Worm (Caenorhabditis elegans): ENCODE results near the gene mig-22.

Gene mig-22

DNA sequence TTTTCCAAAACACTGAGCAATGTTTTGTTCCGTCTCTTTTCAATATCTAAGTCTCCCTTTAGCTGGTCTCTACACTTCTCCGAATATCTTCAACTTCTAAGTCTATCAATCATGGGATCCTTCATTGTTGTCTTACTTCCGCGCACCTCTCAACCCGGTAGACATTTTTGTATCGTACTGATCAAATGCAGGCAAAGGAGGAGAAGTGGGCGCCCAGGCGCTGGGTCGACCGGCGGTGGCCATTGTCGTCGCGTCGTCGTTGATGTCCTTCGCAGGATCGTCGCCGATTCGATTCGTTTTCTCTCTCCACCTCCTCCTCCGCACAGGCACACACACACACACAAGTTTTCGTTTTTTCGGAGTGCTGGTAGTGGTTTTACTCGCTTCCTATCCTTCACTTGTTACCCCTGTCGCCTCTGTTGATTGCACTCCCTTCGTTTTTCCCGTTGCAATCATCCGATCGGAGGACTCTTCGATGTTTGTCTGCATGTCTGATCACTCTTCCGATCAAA lies 34.3 kb upstream of the mig-22 start (continued):
- TF ChIP-seq Y116A8C.19 (tag; optimal IDR thresholded peaks at IDR 0.05; ENCODE audit: borderline replicate concordance) (no peak), nhr-71 (tag; optimal IDR thresholded peaks at IDR 0.05) (no peak), unc-130 (tag; optimal IDR thresholded peaks at IDR 0.05) (peak; percentile 49), nhr-90 (tag; optimal IDR thresholded peaks at IDR 0.05; ENCODE audit: poor library complexity) (no peak), nhr-12 (tag; optimal IDR thresholded peaks at IDR 0.05) (no peak), irx-1 (tag; optimal IDR thresholded peaks at IDR 0.05) (no peak)

DNA sequence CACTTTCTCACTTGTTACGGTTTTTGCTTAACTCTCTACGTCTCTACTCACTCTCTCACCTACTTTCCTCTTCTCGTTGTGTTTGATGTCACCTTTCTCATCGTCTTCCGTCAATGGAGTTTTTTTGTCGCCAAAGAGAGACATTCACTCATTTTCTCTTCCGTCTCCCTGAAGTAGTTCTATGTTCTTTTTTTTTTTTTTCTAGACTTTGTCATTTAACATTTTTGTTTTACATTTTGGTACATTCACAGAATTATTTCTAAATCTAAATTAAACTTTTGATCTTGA lies 33.6 kb upstream of the mig-22 start:
- TF ChIP-seq efl-1 (optimal IDR thresholded peaks at IDR 0.05) (no peak), efl-1 (GFP tag; optimal IDR thresholded peaks at IDR 0.05 in 1 of 2) (peak in 1 of 2 experiments; percentile 92), ceh-82 (tag; optimal IDR thresholded peaks at IDR 0.05) (peak in 1 of 3 experiments; percentile 1), blmp-1 (tag; optimal IDR thresholded peaks at IDR 0.05) (peak; percentile 86), ceh-90 (tag; optimal IDR thresholded peaks at IDR 0.05) (no peak), nhr-85 (tag) (peak; percentile 17)

- TF ChIP-seq nhr-76 (tag; optimal IDR thresholded peaks at IDR 0.05) = peak; percentile 32
- TF ChIP-seq xbp-1 (tag; optimal IDR thresholded peaks at IDR 0.05) = peak; percentile 83
- no peak for TF ChIP-seq hlh-17 (GFP tag; optimal IDR thresholded peaks at IDR 0.05; ENCODE audit: borderline replicate concordance)
- no peak for TF ChIP-seq ceh-63 (GFP tag; optimal IDR thresholded peaks at IDR 0.05)
- TF ChIP-seq ceh-90 (tag; optimal IDR thresholded peaks at IDR 0.05) = peak; percentile 17
- peak; percentile 87 for TF ChIP-seq nhr-77 (tag; optimal IDR thresholded peaks at IDR 0.05)
- TF ChIP-seq dpl-1 (GFP tag; optimal IDR thresholded peaks at IDR 0.05) = peak; percentile 26 to 60 (median 51)
- TF ChIP-seq unc-98 (GFP tag; IDR thresholded peaks at IDR 0.05) = no peak; the same call in 1 of the 2 replicates
- no peak for TF ChIP-seq alr-1 (tag; optimal IDR thresholded peaks at IDR 0.05; ENCODE audit: borderline replicate concordance)
- TF ChIP-seq nhr-47 (tag; optimal IDR thresholded peaks at IDR 0.05) = peak; percentile 94
- TF ChIP-seq unc-62 (GFP tag; optimal IDR thresholded peaks at IDR 0.05) = peak; percentile 69
- no peak for TF ChIP-seq lin-15B (tag; optimal IDR thresholded peaks at IDR 0.05)
- no peak for TF ChIP-seq ets-5 (GFP tag; IDR thresholded peaks at IDR 0.05)
- peak; percentile 89 for TF ChIP-seq irx-1 (tag; optimal IDR thresholded peaks at IDR 0.05)
- peak; percentile 92 for TF ChIP-seq fos-1 (tag; optimal IDR thresholded peaks at IDR 0.05)
- TF ChIP-seq ztf-11 (tag; optimal IDR thresholded peaks at IDR 0.05) = peak in 1 of 2 experiments; percentile 61
- peak; percentile 73 for TF ChIP-seq isw-1 (GFP tag; IDR thresholded peaks at IDR 0.05)
- peak; percentile 90 for TF ChIP-seq snu-23 (GFP tag; optimal IDR thresholded peaks at IDR 0.05)
- TF ChIP-seq ztf-4 (tag; optimal IDR thresholded peaks at IDR 0.05) = peak; percentile 89
- no peak for TF ChIP-seq C34B4.2 (tag; optimal IDR thresholded peaks at IDR 0.05)
- TF ChIP-seq ceh-8 (GFP tag; optimal IDR thresholded peaks at IDR 0.05) = peak; percentile 67
- TF ChIP-seq sup-37 (GFP tag; optimal IDR thresholded peaks at IDR 0.05) = peak; percentile 86
- TF ChIP-seq ama-1 (optimal IDR thresholded peaks at IDR 0.05) = no peak
- peak; percentile 55; the same call in 1 of the 2 replicates for TF ChIP-seq grh-1 (GFP tag; IDR thresholded peaks at IDR 0.05)
- TF ChIP-seq C16A3.4 (tag; optimal IDR thresholded peaks at IDR 0.05) = peak; percentile 73
- TF ChIP-seq efl-1 (optimal IDR thresholded peaks at IDR 0.05) = peak; percentile 73 to 79
- TF ChIP-seq efl-1 (GFP tag; optimal IDR thresholded peaks at IDR 0.05 in 1 of 2) = peak; percentile 22 to 95
- peak; percentile 90 for TF ChIP-seq nhr-20 (tag; optimal IDR thresholded peaks at IDR 0.05)
- TF ChIP-seq lin-35 (GFP tag; optimal IDR thresholded peaks at IDR 0.05) = peak; percentile 61 to 67
- TF ChIP-seq elt-2 (tag; optimal IDR thresholded peaks at IDR 0.05) = peak; percentile 71
- TF ChIP-seq pqm-1 (tag; optimal IDR thresholded peaks at IDR 0.05) = no peak
- peak; percentile 76 for TF ChIP-seq mab-9 (GFP tag; IDR thresholded peaks at IDR 0.05)
- peak; percentile 94 for TF ChIP-seq swsn-7 (tag; optimal IDR thresholded peaks at IDR 0.05)
- peak; percentile 71 for TF ChIP-seq zag-1 (tag; optimal IDR thresholded peaks at IDR 0.05)
- no peak for TF ChIP-seq Y116A8C.19 (tag; optimal IDR thresholded peaks at IDR 0.05; ENCODE audit: borderline replicate concordance)
- no peak for TF ChIP-seq nhr-12 (tag; optimal IDR thresholded peaks at IDR 0.05)
- peak; percentile 80 for TF ChIP-seq jun-1 (tag; optimal IDR thresholded peaks at IDR 0.05)
- TF ChIP-seq nhr-85 (tag) = peak; percentile 97
- peak; percentile 93 for TF ChIP-seq egl-13 (tag; optimal IDR thresholded peaks at IDR 0.05)
- TF ChIP-seq hlh-4 (tag; optimal IDR thresholded peaks at IDR 0.05) = no peak
- TF ChIP-seq lin-14 (GFP tag; optimal IDR thresholded peaks at IDR 0.05) = peak; percentile 100
These were observed 33.0 kb upstream of the mig-22 start, which contains the start of gene F54F2.6 for ce11 chrIII:8799964-8800795. TSS of gene F54F2.6 (minus strand) at chrIII:8800701.

Data from whole organism, L1 larva.